Worm (Caenorhabditis elegans) whole organism, L3 larva: ENCODE results near the gene gon-1.

Source experiments
- R02D3.7 ChIP-seq: fragments of 150-350 bp; optimal IDR thresholded peaks from 2 replicates; lab custom pipeline; 2014; ENCODE audit warnings: missing biosample characterization, missing genetic modification characterization
- ZK546.5 ChIP-seq: sonication (generic microtip); optimal IDR thresholded peaks from 2 replicates; lab custom pipeline; 2017; ENCODE audit warnings: missing biosample characterization, missing genetic modification characterization
- ama-1 ChIP-seq: fragments of 150-350 bp; optimal IDR thresholded peaks from 2 replicates; lab custom pipeline; 2018
- ceh-16 ChIP-seq: sonication (generic microtip); optimal IDR thresholded peaks from 2 replicates; lab custom pipeline; 2017; ENCODE audit warnings: missing biosample characterization, missing genetic modification characterization
- ceh-28 ChIP-seq: fragments of 150-350 bp; optimal IDR thresholded peaks from 2 replicates; lab custom pipeline; 2014; ENCODE audit warnings: missing biosample characterization, missing genetic modification reagents, missing genetic modification characterization
- ceh-9 ChIP-seq: sonication (generic microtip); optimal IDR thresholded peaks from 2 replicates; lab custom pipeline; 2018; ENCODE audit warnings: missing biosample characterization, missing genetic modification characterization
- daf-12 ChIP-seq: fragments of 150-350 bp; optimal IDR thresholded peaks from 2 replicates; lab custom pipeline; 2014; ENCODE audit warnings: missing biosample characterization, missing genetic modification reagents, missing genetic modification characterization
- egl-27 ChIP-seq: sonication (generic microtip); optimal IDR thresholded peaks from 4 replicates; lab custom pipeline; 2017; ENCODE audit warnings: missing biosample characterization, missing genetic modification reagents, missing genetic modification characterization
- egl-5 ChIP-seq: fragments of 150-350 bp; optimal IDR thresholded peaks from 2 replicates; lab custom pipeline; 2017; ENCODE audit warnings: missing biosample characterization, missing genetic modification reagents, missing genetic modification characterization, inconsistent platforms
- elt-1 ChIP-seq: fragments of 150-350 bp; optimal IDR thresholded peaks from 2 replicates; lab custom pipeline; 2014; ENCODE audit warnings: missing biosample characterization, missing genetic modification characterization
- elt-2 ChIP-seq: sonication (generic microtip); optimal IDR thresholded peaks from 2 replicates; lab custom pipeline; 2016; ENCODE audit warnings: missing genetic modification reagents, mild to moderate bottlenecking, missing genetic modification characterization, missing compliant biosample characterization
- elt-3 ChIP-seq, 3 experiments: fragments of 150-350 bp in 1 of 3; sonication (generic microtip) in 2 of 3; optimal IDR thresholded peaks; 2 replicates in 2 of 3; 4 replicates in 1 of 3; lab custom pipeline; 2014 to 2017; ENCODE audit warnings: missing biosample characterization in 3 of 3, missing genetic modification characterization in 3 of 3
- eor-1 ChIP-seq, 2 experiments: fragments of 150-350 bp; optimal IDR thresholded peaks; 2 replicates each; lab custom pipeline; 2014 to 2018; ENCODE audit warnings: missing biosample characterization in 2 of 2, missing genetic modification characterization in 2 of 2
- fkh-10 ChIP-seq: sonication (generic microtip); optimal IDR thresholded peaks from 2 replicates; lab custom pipeline; 2017; ENCODE audit warnings: missing biosample characterization, missing genetic modification reagents, missing genetic modification characterization
- hmg-11 ChIP-seq: sonication (generic microtip); optimal IDR thresholded peaks from 2 replicates; lab custom pipeline; 2016; ENCODE audit warnings: missing genetic modification characterization, missing compliant biosample characterization
- jun-1 ChIP-seq: fragments of 150-350 bp; optimal IDR thresholded peaks from 2 replicates; lab custom pipeline; 2014; ENCODE audit warnings: missing biosample characterization, missing genetic modification reagents, missing genetic modification characterization
- lin-15B ChIP-seq: fragments of 150-350 bp; optimal IDR thresholded peaks from 2 replicates; lab custom pipeline; 2014; ENCODE audit warnings: missing biosample characterization, missing genetic modification characterization
- lin-39 ChIP-seq: fragments of 150-350 bp; optimal IDR thresholded peaks from 2 replicates; lab custom pipeline; 2018; ENCODE audit warnings: missing biosample characterization, missing genetic modification reagents, missing genetic modification characterization
- lsy-12 ChIP-seq: sonication (generic microtip); optimal IDR thresholded peaks from 2 replicates; lab custom pipeline; 2016; ENCODE audit warnings: mild to moderate bottlenecking, missing genetic modification characterization, missing compliant biosample characterization
- mml-1 ChIP-seq: fragments of 150-350 bp; sonication (generic microtip); optimal IDR thresholded peaks from 3 replicates; lab custom pipeline; 2014; ENCODE audit warnings: missing biosample characterization, missing genetic modification characterization
- nfya-1 ChIP-seq: sonication (generic microtip); optimal IDR thresholded peaks from 2 replicates; lab custom pipeline; 2017; ENCODE audit warnings: missing genetic modification characterization, mild to moderate bottlenecking, missing compliant biosample characterization, antibody characterized with exemption, moderate library complexity; ENCODE audit not compliant: insufficient read depth
- nhr-11 ChIP-seq: fragments of 150-350 bp; optimal IDR thresholded peaks from 2 replicates; lab custom pipeline; 2014; ENCODE audit warnings: missing biosample characterization, missing genetic modification characterization
- nhr-23 ChIP-seq: fragments of 150-350 bp; optimal IDR thresholded peaks from 2 replicates; lab custom pipeline; 2014; ENCODE audit warnings: missing biosample characterization, missing genetic modification reagents, missing genetic modification characterization
- nhr-25 ChIP-seq: sonication (generic microtip); optimal IDR thresholded peaks from 2 replicates; lab custom pipeline; 2017; ENCODE audit warnings: missing biosample characterization, missing genetic modification characterization
- nhr-28 ChIP-seq: fragments of 150-350 bp; optimal IDR thresholded peaks from 2 replicates; lab custom pipeline; 2014; ENCODE audit warnings: missing biosample characterization, missing genetic modification characterization
- nhr-43 ChIP-seq: sonication (generic microtip); optimal IDR thresholded peaks from 2 replicates; lab custom pipeline; 2016; ENCODE audit warnings: mild to moderate bottlenecking, missing genetic modification characterization, missing compliant biosample characterization; ENCODE audit not compliant: poor library complexity, severe bottlenecking
- nhr-76 ChIP-seq: fragments of 150-350 bp; sonication (generic microtip); optimal IDR thresholded peaks from 5 replicates; lab custom pipeline; 2014; ENCODE audit warnings: missing biosample characterization, missing genetic modification characterization
- nhr-77 ChIP-seq: fragments of 150-350 bp; optimal IDR thresholded peaks from 2 replicates; lab custom pipeline; 2014; ENCODE audit warnings: missing biosample characterization, missing genetic modification characterization
- pha-4 ChIP-seq: fragments of 150-350 bp; optimal IDR thresholded peaks from 2 replicates; lab custom pipeline; 2014; ENCODE audit warnings: missing biosample characterization, missing genetic modification reagents, missing genetic modification characterization
- sea-2 ChIP-seq: fragments of 150-350 bp; sonication (generic microtip); optimal IDR thresholded peaks from 4 replicates; lab custom pipeline; 2014; ENCODE audit warnings: missing biosample characterization, missing genetic modification reagents, missing genetic modification characterization
- skn-1 ChIP-seq: fragments of 150-350 bp; optimal IDR thresholded peaks from 2 replicates; lab custom pipeline; 2014; ENCODE audit warnings: missing biosample characterization, missing genetic modification characterization
- snpc-4 ChIP-seq: fragments of 150-350 bp; optimal IDR thresholded peaks from 2 replicates; lab custom pipeline; 2014; ENCODE audit warnings: missing biosample characterization, missing genetic modification characterization
- tbx-2 ChIP-seq: sonication (generic microtip); optimal IDR thresholded peaks from 2 replicates; lab custom pipeline; 2016; ENCODE audit warnings: mild to moderate bottlenecking, missing genetic modification characterization, missing compliant biosample characterization
- unc-39 ChIP-seq: sonication (generic microtip); optimal IDR thresholded peaks from 4 replicates; lab custom pipeline; 2017; ENCODE audit warnings: missing biosample characterization, missing genetic modification characterization
- unc-62 ChIP-seq: fragments of 150-350 bp; sonication (generic microtip); optimal IDR thresholded peaks from 4 replicates; lab custom pipeline; 2014; ENCODE audit warnings: missing biosample characterization, missing genetic modification reagents, missing genetic modification characterization
- zag-1 ChIP-seq: fragments of 150-350 bp; optimal IDR thresholded peaks from 2 replicates; lab custom pipeline; 2014; ENCODE audit warnings: missing biosample characterization, missing genetic modification characterization

The gon-1 gene

DNA sequence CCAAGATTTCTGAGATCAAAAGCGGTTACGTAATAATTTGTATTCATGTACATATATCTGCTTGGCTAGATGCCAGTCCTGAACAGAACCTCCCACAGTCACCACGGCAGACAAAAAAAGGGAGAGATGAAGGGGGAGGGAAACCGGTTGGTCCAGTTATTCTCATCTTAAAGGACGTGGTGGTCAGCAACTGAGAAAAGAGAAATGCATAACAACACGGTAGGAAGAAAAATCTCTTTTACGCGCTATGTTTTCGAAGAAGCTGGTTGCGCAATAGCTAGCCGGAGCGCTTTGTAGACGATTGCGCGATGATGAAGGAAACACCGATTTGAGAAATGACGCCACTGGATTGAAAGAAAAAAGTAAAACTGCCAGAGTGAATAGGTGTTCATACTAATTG is 35.2 kb downstream of the gon-1 start:
- TF ChIP-seq pha-4 = no peak
- TF ChIP-seq R02D3.7 (tag; lab: Kevin White, UChicago) = no peak
- peak; percentile 28 for TF ChIP-seq nhr-23 (tag; lab: Kevin White, UChicago)
- TF ChIP-seq sea-2 (GFP tag; lab: Kevin White, UChicago) = no peak
- TF ChIP-seq lin-39 (tag; lab: Kevin White, UChicago) = no peak
- no peak for TF ChIP-seq egl-5
- TF ChIP-seq snpc-4 (tag; lab: Kevin White, UChicago) = no peak
- TF ChIP-seq unc-39 = no peak
- TF ChIP-seq ceh-28 (tag; lab: Kevin White, UChicago) = no peak
- no peak for TF ChIP-seq ceh-16 (tag; lab: Kevin White, UChicago)
- TF ChIP-seq nhr-25 = peak; percentile 60
- TF ChIP-seq nhr-28 (tag; lab: Kevin White, UChicago) = no peak
- TF ChIP-seq ceh-9 (tag; lab: Kevin White, UChicago) = no peak
- peak; percentile 4 for TF ChIP-seq nfya-1
- TF ChIP-seq eor-1 (tag; optimal IDR thresholded peaks at IDR 0.05; lab: Kevin White, UChicago) = no peak
- TF ChIP-seq ama-1 (lab: Kevin White, UChicago) = no peak
- TF ChIP-seq egl-27 (tag; lab: Kevin White, UChicago) = no peak
- no peak for TF ChIP-seq skn-1 (tag; lab: Kevin White, UChicago)
- peak; percentile 65 for TF ChIP-seq nhr-43 (tag; lab: Kevin White, UChicago)
- TF ChIP-seq nhr-11 (tag; lab: Kevin White, UChicago) = no peak
- TF ChIP-seq elt-2 = no peak
- TF ChIP-seq, all 47 proteins: peak for 4

DNA sequence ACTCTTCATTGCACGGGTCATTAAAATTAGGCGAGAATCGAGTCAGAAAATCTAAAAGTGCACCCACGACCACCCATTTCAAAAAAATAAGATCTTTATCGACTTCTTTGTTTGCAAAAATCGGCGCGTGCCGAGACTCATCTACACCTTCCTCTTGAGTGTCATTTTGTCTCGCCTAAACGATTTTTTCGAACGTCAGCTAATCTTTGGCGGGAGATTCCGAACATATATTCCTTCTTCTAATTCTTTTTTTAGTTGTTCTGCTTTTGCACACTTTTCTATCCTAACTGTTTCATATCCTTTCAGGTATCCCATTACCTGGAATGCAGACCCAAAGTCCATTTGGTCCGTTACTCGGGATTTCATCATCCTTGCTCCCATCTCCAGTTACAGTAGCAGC is 37.0 kb downstream of the gon-1 start, which contains the start of gene bed-3:
Gene bed-3 (plus strand): TSS at position 301 of the 400 bp plus-strand sequence.
- TF ChIP-seq fkh-10 = no peak
- no peak for TF ChIP-seq pha-4
- no peak for TF ChIP-seq tbx-2 (tag; lab: Kevin White, UChicago)
- no peak for TF ChIP-seq daf-12

DNA sequence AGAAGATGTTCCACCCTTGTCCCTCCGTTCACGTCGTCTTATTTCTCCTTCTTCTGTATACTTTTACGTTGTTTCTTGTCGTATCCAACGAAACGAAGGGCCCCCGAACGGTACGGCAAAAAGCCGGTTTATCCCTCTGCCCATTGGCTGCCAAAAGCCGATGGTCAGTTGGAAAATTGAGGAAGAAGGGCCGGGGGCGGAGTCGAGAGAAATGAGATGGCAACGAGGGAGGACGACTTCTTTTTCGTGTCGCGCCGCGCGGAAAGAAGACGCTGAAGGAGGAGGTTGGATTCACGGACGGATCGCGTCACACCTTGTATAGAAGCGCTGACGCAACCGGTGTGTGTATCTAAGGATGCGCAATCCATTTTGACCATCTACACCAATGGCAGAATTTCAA is 38.1 kb downstream of the gon-1 start:
- no peak for TF ChIP-seq unc-39
- TF ChIP-seq nfya-1 = peak; percentile 81
- TF ChIP-seq nhr-25 = peak; percentile 55
- no peak for TF ChIP-seq unc-62 (GFP tag; lab: Kevin White, UChicago)

DNA sequence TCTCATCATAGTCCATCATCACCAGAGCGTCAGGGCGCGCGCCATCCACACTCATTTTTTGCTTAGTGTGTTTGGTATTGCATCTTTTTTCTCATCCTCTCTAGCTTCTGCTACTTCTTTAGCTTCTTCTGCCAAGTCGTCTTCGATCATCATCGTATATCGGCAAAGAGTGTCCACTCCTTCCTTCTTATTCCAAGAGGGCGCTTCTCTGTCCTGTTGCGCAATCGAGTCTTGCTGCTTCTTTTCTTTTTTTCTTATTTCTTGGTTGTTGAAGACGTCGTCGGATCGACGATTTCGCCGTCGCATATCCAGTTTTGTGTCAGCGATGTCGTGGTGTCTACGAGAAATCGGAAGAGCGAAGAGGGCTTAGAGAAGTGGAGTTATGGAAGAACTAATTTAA is 40.2 kb downstream of the gon-1 start:
- TF ChIP-seq skn-1 (tag; lab: Kevin White, UChicago) (no peak), ceh-16 (tag; lab: Kevin White, UChicago) (no peak), sea-2 (GFP tag; lab: Kevin White, UChicago) (no peak), nhr-23 (tag; lab: Kevin White, UChicago) (peak; percentile 10), nhr-43 (tag; lab: Kevin White, UChicago) (peak; percentile 4), nhr-25 (peak; percentile 55)
- TF ChIP-seq, all 47 proteins: peak for 3

DNA sequence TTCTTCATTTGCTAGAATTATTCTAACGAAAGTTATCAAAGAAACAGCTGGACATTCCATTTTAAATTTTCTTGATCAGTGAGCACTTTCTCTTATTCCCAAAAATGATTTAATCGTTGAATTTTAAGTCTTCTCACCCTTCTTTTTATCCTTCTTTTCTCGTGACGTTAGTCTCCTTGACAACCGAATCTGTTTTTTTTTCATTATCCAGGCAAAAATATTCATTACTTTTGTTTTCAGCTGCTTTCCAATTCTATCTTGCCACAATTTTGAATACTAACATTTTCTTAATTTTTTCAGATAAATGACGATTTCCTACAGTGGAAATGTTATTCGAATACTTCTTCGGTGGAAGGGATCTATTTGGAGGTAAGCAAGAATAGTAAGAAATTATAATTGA is 49.6 kb downstream of the gon-1 start, which contains the start of gene best-13:
Gene best-13 (plus strand): TSS at position 301 of the 400 bp plus-strand sequence.
- no peak for TF ChIP-seq lsy-12 (tag; lab: Kevin White, UChicago)
- no peak for TF ChIP-seq jun-1
- no peak for TF ChIP-seq nfya-1
- TF ChIP-seq nhr-25 = no peak
- no peak for TF ChIP-seq ceh-9 (tag; lab: Kevin White, UChicago)
- TF ChIP-seq ZK546.5 = no peak
- no peak for TF ChIP-seq tbx-2 (tag; lab: Kevin White, UChicago)
- no peak for TF ChIP-seq ceh-28 (tag; lab: Kevin White, UChicago)

DNA sequence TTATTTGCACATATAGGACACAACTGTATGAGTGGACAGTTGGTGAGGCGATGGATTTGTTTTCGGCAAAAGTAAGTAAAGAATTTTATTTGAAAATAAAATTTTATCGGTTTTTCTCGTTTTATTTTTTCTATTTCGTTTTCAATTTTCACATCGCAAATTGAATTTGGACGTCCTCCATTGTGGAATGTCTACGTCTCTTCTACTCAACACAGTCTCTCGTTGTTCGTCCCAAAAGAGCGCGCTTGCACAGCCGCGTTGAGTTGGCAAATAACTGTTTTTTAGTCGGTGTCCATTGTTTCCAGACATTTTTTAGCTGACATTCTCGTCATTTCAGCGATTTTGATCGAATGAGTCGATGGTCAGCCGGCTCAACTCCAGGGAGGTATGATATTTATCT is 54.0 kb downstream of the gon-1 start:
- TF ChIP-seq daf-12 (no peak), elt-2 (no peak), egl-27 (tag; lab: Kevin White, UChicago) (no peak), skn-1 (tag; lab: Kevin White, UChicago) (no peak), nhr-43 (tag; lab: Kevin White, UChicago) (no peak), hmg-11 (tag; lab: Kevin White, UChicago) (peak; percentile 7), pha-4 (peak; percentile 34), nhr-77 (tag; lab: Kevin White, UChicago) (no peak), elt-1 (tag; lab: Kevin White, UChicago) (no peak), lin-15B (peak; percentile 31), fkh-10 (no peak), ama-1 (lab: Kevin White, UChicago) (no peak), nhr-25 (no peak), ceh-28 (tag; lab: Kevin White, UChicago) (no peak), mml-1 (tag; lab: Kevin White, UChicago) (no peak), nhr-23 (tag; lab: Kevin White, UChicago) (no peak), nhr-76 (no peak), ZK546.5 (no peak), zag-1 (tag; lab: Kevin White, UChicago) (no peak), elt-3 (tag; optimal IDR thresholded peaks at IDR 0.05; lab: Kevin White, UChicago) (no peak), unc-39 (no peak), ceh-16 (tag; lab: Kevin White, UChicago) (no peak), egl-5 (no peak)
